Fruit fly (Drosophila melanogaster) whole organism: ENCODE results near the gene ova.

ENCODE experiments used
- Dll ChIP-seq: fragments of >200 bp; optimal IDR thresholded peaks from 2 replicates; lab custom pipeline; 2017
- pan ChIP-seq: fragments of >200 bp; optimal IDR thresholded peaks from 2 replicates; lab custom pipeline; 2017
- psq ChIP-seq: fragments of >200 bp; optimal IDR thresholded peaks from 2 replicates; lab custom pipeline; 2017
- usp ChIP-seq: fragments of >200 bp; optimal IDR thresholded peaks from 2 replicates; lab custom pipeline; 2017; ENCODE audit warnings: missing biosample characterization, missing genetic modification characterization, mixed read lengths

DNA sequence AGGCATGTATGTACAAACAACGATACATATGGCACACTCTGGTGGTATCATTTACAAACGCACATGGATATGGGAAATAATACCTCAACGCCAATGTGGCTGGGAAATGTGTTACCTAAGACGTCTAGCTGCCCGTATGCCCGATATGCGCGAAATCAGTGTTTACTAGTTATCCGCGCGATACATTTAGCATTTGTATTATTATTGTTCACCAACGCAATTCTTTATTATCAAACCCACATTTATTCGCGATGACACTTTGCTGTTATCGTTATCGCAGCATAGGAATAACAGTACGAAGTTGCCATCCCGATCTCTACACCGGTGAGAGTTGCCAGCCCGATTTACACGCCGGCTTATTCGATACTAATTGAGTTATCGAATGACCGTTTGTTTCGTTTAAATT, 15.3 kb upstream of the ova start, which contains the start of gene chico:
- no peak for TF ChIP-seq usp
- TF ChIP-seq Dll (lab: Kevin White, UChicago): no peak
- no peak for TF ChIP-seq pan (lab: Kevin White, UChicago)
- TF ChIP-seq psq: no peak
